Fruit fly (Drosophila melanogaster): ENCODE measurements around the gene Alp12.
A peak's percentile ranks its signal among the peaks of the same experiment; 100 is the strongest.

Alp12 gene

DNA sequence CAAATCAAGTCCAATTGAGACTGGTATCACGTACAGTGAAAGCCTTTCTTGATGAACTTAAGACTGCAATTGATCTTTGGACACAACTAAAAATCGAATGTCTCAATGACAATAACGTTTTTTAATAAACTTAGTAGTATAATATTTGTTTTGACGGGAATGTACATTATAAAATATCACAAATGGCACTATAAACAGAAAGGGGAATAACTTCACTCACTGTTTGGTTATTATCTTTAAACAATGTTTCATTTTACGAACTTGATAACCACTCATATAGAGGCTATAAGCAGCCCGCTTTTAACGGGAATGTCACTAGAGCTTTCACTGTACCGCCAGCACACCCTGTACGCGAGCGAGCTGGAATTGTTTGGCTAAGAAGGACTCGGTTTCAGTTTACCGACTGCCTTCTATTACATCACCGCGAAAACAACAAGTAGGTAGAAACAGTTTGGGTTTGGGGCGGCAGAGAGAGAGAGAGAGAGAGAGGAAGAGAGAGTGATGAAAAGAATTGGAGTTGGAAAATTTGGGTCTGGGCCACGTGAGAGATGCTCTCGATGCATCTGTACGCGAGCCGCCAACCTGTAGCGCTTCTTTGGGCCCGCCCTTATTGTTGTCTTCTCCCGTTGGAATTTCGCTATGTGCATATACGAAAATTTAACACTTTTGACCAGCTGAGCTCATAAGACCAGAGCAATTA is 26.1 kb upstream of the Alp12 start (continued):
- TF ChIP-seq Pdp1 (GFP tag; optimal IDR thresholded peaks at IDR 0.05): peak in 1 of 2 experiments; percentile 78
- no peak for TF ChIP-seq CG17612 (GFP tag; IDR thresholded peaks at IDR 0.05)
- no peak for TF ChIP-seq corto (GFP tag; optimal IDR thresholded peaks at IDR 0.05)
- TF ChIP-seq CG7556 (GFP tag; optimal IDR thresholded peaks at IDR 0.05): peak; percentile 40
- no peak for TF ChIP-seq CG6683 (GFP tag; optimal IDR thresholded peaks at IDR 0.05)
- TF ChIP-seq sr (GFP tag; IDR thresholded peaks at IDR 0.05): no peak
- TF ChIP-seq run (tag; optimal IDR thresholded peaks at IDR 0.05): no peak
- no peak for TF ChIP-seq Dad (GFP tag; optimal IDR thresholded peaks at IDR 0.05)
- TF ChIP-seq CG18619 (GFP tag; optimal IDR thresholded peaks at IDR 0.05): no peak
- TF ChIP-seq ato (GFP tag; IDR thresholded peaks at IDR 0.05; ENCODE audit: partially characterized antibody): no peak
- TF ChIP-seq Vsx1 (GFP tag; optimal IDR thresholded peaks at IDR 0.05): no peak
- TF ChIP-seq grau (tag; optimal IDR thresholded peaks at IDR 0.05): peak; percentile 83
- peak in 1 of 2 experiments; percentile 33 for TF ChIP-seq Hr51 (GFP tag; optimal IDR thresholded peaks at IDR 0.05)

DNA sequence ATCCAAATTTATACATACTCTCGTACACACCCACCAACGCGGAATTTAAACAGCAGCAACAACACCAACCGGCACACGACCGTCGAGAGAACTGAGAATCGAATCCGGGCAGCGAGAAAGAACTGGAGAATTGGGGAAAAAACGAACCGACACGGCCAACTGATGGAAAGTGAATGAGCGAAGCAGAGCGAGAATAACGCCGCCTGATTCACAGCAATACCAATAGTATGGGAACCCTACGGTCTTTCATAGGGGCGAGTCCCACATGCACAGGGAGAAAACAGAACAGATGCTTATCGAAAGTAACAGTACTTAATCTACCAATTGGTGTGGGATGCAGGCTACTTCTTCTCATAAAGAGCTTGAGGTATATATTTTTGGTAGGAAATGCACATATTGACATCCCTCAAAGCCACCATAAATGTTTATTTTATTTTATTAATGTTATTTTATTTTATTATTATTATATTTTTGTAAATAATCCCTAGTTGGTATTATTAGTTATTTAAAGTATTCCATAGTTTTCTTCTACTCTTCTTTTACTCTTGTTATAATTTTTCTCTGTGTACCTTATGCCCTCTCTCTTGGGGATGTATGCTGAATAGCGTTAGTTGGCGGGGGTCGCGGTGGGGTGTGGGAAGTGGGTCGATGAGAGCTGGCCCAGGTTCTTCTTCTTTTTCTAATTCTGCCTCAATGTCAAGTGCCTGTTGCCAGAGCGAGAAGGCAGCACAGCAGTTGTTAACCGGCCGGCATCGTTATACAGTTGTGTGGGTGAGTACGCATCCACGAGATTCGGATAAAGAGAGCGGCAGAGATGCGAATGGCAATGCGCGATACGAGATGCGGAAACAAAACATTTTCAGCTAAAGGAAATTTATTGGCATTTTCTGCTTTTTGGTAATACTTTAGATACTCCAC is 25.3 kb upstream of the Alp12 start, which contains the start of gene CG17544:
Gene CG17544, minus strand, starts transcription at position 177 of the 918 bp plus-strand sequence.
- TF ChIP-seq hkb (optimal IDR thresholded peaks at IDR 0.05): no peak
- no peak; the same call in none of the 2 replicates for TF ChIP-seq hkb (GFP tag; IDR thresholded peaks at IDR 0.05)
- TF ChIP-seq CG6791 (GFP tag; IDR thresholded peaks at IDR 0.05; ENCODE audit: partially characterized antibody): peak; percentile 32; the same call in 1 of the 3 replicates
- TF ChIP-seq ase (GFP tag; IDR thresholded peaks at IDR 0.05): peak; percentile 49; the same call in 1 of the 3 replicates
- TF ChIP-seq CG6689 (GFP tag; IDR thresholded peaks at IDR 0.05): peak; percentile 52; the same call in 1 of the 2 replicates
- peak; percentile 81 for TF ChIP-seq CG15601 (tag; optimal IDR thresholded peaks at IDR 0.05)
- peak; percentile 45; the same call in 1 of the 3 replicates for TF ChIP-seq Optix (GFP tag; IDR thresholded peaks at IDR 0.05)
- TF ChIP-seq Awh (GFP tag; IDR thresholded peaks at IDR 0.05): no peak
- peak; percentile 31 for TF ChIP-seq CG7786 (GFP tag; optimal IDR thresholded peaks at IDR 0.05)
- no peak for TF ChIP-seq CG11456 (GFP tag; IDR thresholded peaks at IDR 0.05)
- peak; percentile 18 for TF ChIP-seq CG13624 (GFP tag; optimal IDR thresholded peaks at IDR 0.05)
- peak; percentile 87 for TF ChIP-seq CG18619 (GFP tag; optimal IDR thresholded peaks at IDR 0.05)
- peak; percentile 56; the same call in 1 of the 2 replicates for TF ChIP-seq sob (GFP tag; IDR thresholded peaks at IDR 0.05)
- TF ChIP-seq CG2712 (tag; optimal IDR thresholded peaks at IDR 0.05): peak; percentile 89
- no peak for TF ChIP-seq ara (GFP tag; IDR thresholded peaks at IDR 0.05)
- no peak for TF ChIP-seq CG4854 (GFP tag; optimal IDR thresholded peaks at IDR 0.05)
- no peak for TF ChIP-seq ems (GFP tag; optimal IDR thresholded peaks at IDR 0.05)
- TF ChIP-seq Nf-YC (tag; optimal IDR thresholded peaks at IDR 0.05): peak; percentile 80
- no peak for TF ChIP-seq CG1529 (GFP tag; optimal IDR thresholded peaks at IDR 0.05)
- TF ChIP-seq Deaf1 (tag; optimal IDR thresholded peaks at IDR 0.05): peak; percentile 70
- TF ChIP-seq pb (GFP tag; optimal IDR thresholded peaks at IDR 0.05): no peak
- TF ChIP-seq Doc3 (GFP tag; IDR thresholded peaks at IDR 0.05; ENCODE audit: partially characterized antibody): no peak
- TF ChIP-seq CG7745 (tag; optimal IDR thresholded peaks at IDR 0.05): no peak
- no peak for TF ChIP-seq vnd (GFP tag; IDR thresholded peaks at IDR 0.05; ENCODE audit: partially characterized antibody)
- TF ChIP-seq CG8388 (GFP tag; optimal IDR thresholded peaks at IDR 0.05): peak; percentile 68
- no peak for TF ChIP-seq CG4282 (GFP tag; optimal IDR thresholded peaks at IDR 0.05)
- TF ChIP-seq stwl (tag; optimal IDR thresholded peaks at IDR 0.05): no peak
- TF ChIP-seq eyg (GFP tag; optimal IDR thresholded peaks at IDR 0.05): no peak
- no peak for TF ChIP-seq br (optimal IDR thresholded peaks at IDR 0.05)
- TF ChIP-seq H2.0 (GFP tag; IDR thresholded peaks at IDR 0.05): peak; percentile 54
- TF ChIP-seq CG11504 (tag; optimal IDR thresholded peaks at IDR 0.05): peak; percentile 86
- TF ChIP-seq BtbVII (GFP tag; optimal IDR thresholded peaks at IDR 0.05): peak; percentile 84
- TF ChIP-seq CG12659 (GFP tag; optimal IDR thresholded peaks at IDR 0.05): peak; percentile 82
- peak; percentile 42 for TF ChIP-seq wdn (GFP tag; IDR thresholded peaks at IDR 0.05)
- no peak for TF ChIP-seq CG9876 (GFP tag; optimal IDR thresholded peaks at IDR 0.05)

All from whole organism, embryonic.